Fruit fly (Drosophila melanogaster) whole organism, prepupa: ENCODE measurements around the gene Vha13.

ENCODE experiments used
- CG11902 ChIP-seq: fragments of 200-800 bp; sonication (Bioruptor generic); optimal IDR thresholded peaks from 3 replicates; lab custom pipeline; 2016; ENCODE audit warnings: missing biosample characterization, missing genetic modification characterization
- CG32006 ChIP-seq: fragments of 200-800 bp; sonication (Bioruptor generic); optimal IDR thresholded peaks from 3 replicates; lab custom pipeline; 2017; ENCODE audit warnings: missing biosample characterization, mild to moderate bottlenecking, missing genetic modification characterization
- CG6163 ChIP-seq: fragments of 200-800 bp; sonication (Bioruptor generic); IDR thresholded peaks from 3 replicates; pipeline ENCODE4 v1.3.6; 2022; ENCODE audit warnings: missing biosample characterization, missing genetic modification characterization
- CG6854 ChIP-seq: fragments of 200-800 bp; sonication (Bioruptor generic); optimal IDR thresholded peaks from 2 replicates; lab custom pipeline; 2017; ENCODE audit warnings: missing biosample characterization, mild to moderate bottlenecking, missing genetic modification characterization
- Gug ChIP-seq: fragments of 200-800 bp; sonication (Bioruptor generic); IDR thresholded peaks from 2 replicates; pipeline ENCODE4 v1.3.6; 2022; ENCODE audit warnings: missing biosample characterization, missing genetic modification characterization
- Lpt ChIP-seq: fragments of 200-800 bp; sonication (Bioruptor generic); optimal IDR thresholded peaks from 3 replicates; lab custom pipeline; 2016; ENCODE audit warnings: missing biosample characterization, missing genetic modification characterization
- Smox ChIP-seq: fragments of 200-800 bp; sonication (Bioruptor generic); optimal IDR thresholded peaks from 3 replicates; lab custom pipeline; 2016; ENCODE audit warnings: missing biosample characterization, missing genetic modification characterization
- Sox102F ChIP-seq: fragments of 200-800 bp; sonication (Bioruptor generic); optimal IDR thresholded peaks from 2 replicates; lab custom pipeline; 2016; ENCODE audit warnings: missing biosample characterization, mild to moderate bottlenecking, missing genetic modification characterization
- acj6 ChIP-seq: fragments of 200-800 bp; sonication (Bioruptor generic); optimal IDR thresholded peaks from 3 replicates; lab custom pipeline; 2016; ENCODE audit warnings: missing biosample characterization, missing genetic modification characterization
- fd59A ChIP-seq: fragments of 200-800 bp; sonication (Bioruptor generic); optimal IDR thresholded peaks from 2 replicates; lab custom pipeline; 2017; ENCODE audit warnings: missing biosample characterization, mild to moderate bottlenecking, missing genetic modification characterization, missing genetic modification reagents
- fkh ChIP-seq: fragments of 200-800 bp; sonication (Bioruptor generic); optimal IDR thresholded peaks from 3 replicates; lab custom pipeline; 2017; ENCODE audit warnings: missing biosample characterization, mild to moderate bottlenecking, missing genetic modification characterization, moderate library complexity
- pdm3 ChIP-seq: fragments of 200-800 bp; sonication (Bioruptor generic); optimal IDR thresholded peaks from 3 replicates; lab custom pipeline; 2016; ENCODE audit warnings: missing biosample characterization, missing genetic modification characterization

- TF ChIP-seq Lpt (no peak), Gug (no peak), CG6163 (peak; percentile 10; the same call in 1 of the 3 replicates), Smox (no peak), fkh (GFP tag; lab: Kevin White, UChicago) (no peak), CG6854 (GFP tag; lab: Kevin White, UChicago) (no peak), acj6 (no peak), Sox102F (GFP tag; lab: Kevin White, UChicago) (no peak), CG11902 (GFP tag; lab: Kevin White, UChicago) (no peak), fd59A (GFP tag; lab: Kevin White, UChicago) (no peak), CG32006 (GFP tag; lab: Kevin White, UChicago) (no peak), pdm3 (GFP tag; lab: Kevin White, UChicago) (no peak)
Observed at dm6 chr3R:19624482-19624881, 19.7 kb downstream of the Vha13 start.
